Fruit fly (Drosophila melanogaster): ENCODE measurements around the gene del.

The del gene

DNA sequence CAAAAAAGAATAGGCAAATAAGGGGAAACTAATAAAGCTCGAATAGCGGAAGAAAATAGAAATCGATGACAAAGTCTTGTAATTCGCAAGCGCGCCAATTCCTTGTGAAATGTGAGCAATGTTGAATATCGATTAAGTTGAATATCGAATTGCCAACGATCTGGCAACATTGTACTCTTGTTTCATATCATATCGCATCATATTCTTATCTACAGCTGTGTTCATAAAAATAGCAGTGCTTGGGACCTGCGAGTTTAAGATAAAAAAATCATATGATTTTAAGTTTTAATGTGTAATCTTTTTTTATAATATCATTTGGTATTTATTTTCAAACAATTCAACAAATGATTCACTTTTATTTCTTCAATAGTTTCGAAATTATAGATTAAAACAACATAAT lies 707 bp upstream of the del start (continued):
- no peak for TF ChIP-seq cas (GFP tag; IDR thresholded peaks at IDR 0.05)
- TF ChIP-seq CG16815 (GFP tag; optimal IDR thresholded peaks at IDR 0.05) = no peak
- TF ChIP-seq Doc3 (GFP tag; IDR thresholded peaks at IDR 0.05; ENCODE audit: partially characterized antibody) = peak; percentile 63; the same call in 2 of the 3 replicates
- TF ChIP-seq sc (optimal IDR thresholded peaks at IDR 0.05) = no peak
- no peak for TF ChIP-seq sc (GFP tag; optimal IDR thresholded peaks at IDR 0.05)
- TF ChIP-seq CG2712 (tag; optimal IDR thresholded peaks at IDR 0.05) = peak; percentile 69
- TF ChIP-seq ash1 (GFP tag; optimal IDR thresholded peaks at IDR 0.05) = no peak
- TF ChIP-seq Mrtf (GFP tag; IDR thresholded peaks at IDR 0.05) = no peak
- TF ChIP-seq B-H1 (GFP tag; IDR thresholded peaks at IDR 0.05) = no peak; the same call in 2 of the 3 replicates
- TF ChIP-seq dpn (GFP tag; optimal IDR thresholded peaks at IDR 0.05) = peak; percentile 36 to 49
- no peak for TF ChIP-seq CTCF (GFP tag; optimal IDR thresholded peaks at IDR 0.05)
- no peak for TF ChIP-seq ac (GFP tag; optimal IDR thresholded peaks at IDR 0.05)
- no peak for TF ChIP-seq BtbVII (GFP tag; optimal IDR thresholded peaks at IDR 0.05)
- peak; percentile 7 for TF ChIP-seq CG18476 (GFP tag; optimal IDR thresholded peaks at IDR 0.05)
- TF ChIP-seq Lim3 (GFP tag; IDR thresholded peaks at IDR 0.05) = no peak
- peak; percentile 16 for TF ChIP-seq CG10654 (GFP tag; optimal IDR thresholded peaks at IDR 0.05)
- TF ChIP-seq TFAM (GFP tag; optimal IDR thresholded peaks at IDR 0.05) = no peak
- no peak for TF ChIP-seq crol (GFP tag; IDR thresholded peaks at IDR 0.05)
- TF ChIP-seq CG17612 (GFP tag; IDR thresholded peaks at IDR 0.05) = no peak
- TF ChIP-seq trh (GFP tag; optimal IDR thresholded peaks at IDR 0.05) = peak; percentile 4
- TF ChIP-seq bowl (GFP tag; IDR thresholded peaks at IDR 0.05) = no peak
- TF ChIP-seq CG14860 (GFP tag; IDR thresholded peaks at IDR 0.05; ENCODE audit: partially characterized antibody) = peak; percentile 35; the same call in 2 of the 3 replicates
- no peak for TF ChIP-seq CG8359 (GFP tag; optimal IDR thresholded peaks at IDR 0.05; ENCODE audit: borderline replicate concordance)
- 0 out of 3 replicates have a peak, but pooled peaks have one; percentile 43 for TF ChIP-seq zfh1 (GFP tag; IDR thresholded peaks at IDR 0.05)
- TF ChIP-seq cato (GFP tag; optimal IDR thresholded peaks at IDR 0.05; ENCODE audit: borderline replicate concordance) = no peak
- no peak for TF ChIP-seq CG4360 (GFP tag; IDR thresholded peaks at IDR 0.05)
- no peak; the same call in 1 of the 2 replicates for TF ChIP-seq Nf-YA (GFP tag; IDR thresholded peaks at IDR 0.05)
- no peak for TF ChIP-seq CG12104 (GFP tag; optimal IDR thresholded peaks at IDR 0.05)
- peak; percentile 73 for TF ChIP-seq hbn (GFP tag; IDR thresholded peaks at IDR 0.05; ENCODE audit: partially characterized antibody)
- no peak for TF ChIP-seq Deaf1 (tag; optimal IDR thresholded peaks at IDR 0.05)
- TF ChIP-seq Ptx1 (GFP tag; IDR thresholded peaks at IDR 0.05) = no peak; the same call in 1 of the 2 replicates
- no peak for TF ChIP-seq CG6683 (GFP tag; optimal IDR thresholded peaks at IDR 0.05)
- peak; percentile 33 for TF ChIP-seq ind (GFP tag; optimal IDR thresholded peaks at IDR 0.05)
- peak; percentile 11 for TF ChIP-seq B-H2 (GFP tag; optimal IDR thresholded peaks at IDR 0.05)
- TF ChIP-seq slbo (GFP tag; IDR thresholded peaks at IDR 0.05) = peak; percentile 75
- peak; percentile 91 for TF ChIP-seq E2f2 (GFP tag; IDR thresholded peaks at IDR 0.05)
- no peak for TF ChIP-seq MESR4 (GFP tag; optimal IDR thresholded peaks at IDR 0.05)
- TF ChIP-seq CG33213 (GFP tag; optimal IDR thresholded peaks at IDR 0.05) = peak; percentile 54
- TF ChIP-seq Ets65A (GFP tag) = no peak
- TF ChIP-seq CG10209 (GFP tag; optimal IDR thresholded peaks at IDR 0.05) = peak; percentile 25
- TF ChIP-seq CG7987 (GFP tag; optimal IDR thresholded peaks at IDR 0.05) = no peak
- TF ChIP-seq phol (tag; optimal IDR thresholded peaks at IDR 0.05) = peak; percentile 55
- TF ChIP-seq HHEX (GFP tag; optimal IDR thresholded peaks at IDR 0.05) = peak; percentile 53
- TF ChIP-seq NfI (GFP tag; optimal IDR thresholded peaks at IDR 0.05) = peak; percentile 33
- peak; percentile 74 for TF ChIP-seq onecut (GFP tag; IDR thresholded peaks at IDR 0.05)
- TF ChIP-seq CG32767 (GFP tag; IDR thresholded peaks at IDR 0.05) = peak; percentile 11; the same call in 1 of the 2 replicates
- no peak for TF ChIP-seq ro (GFP tag; IDR thresholded peaks at IDR 0.05)
- TF ChIP-seq CG15514 (GFP tag; optimal IDR thresholded peaks at IDR 0.05) = peak; percentile 80
- no peak for TF ChIP-seq CG12219 (GFP tag; optimal IDR thresholded peaks at IDR 0.05)
- TF ChIP-seq NFAT (GFP tag; IDR thresholded peaks at IDR 0.05) = peak; percentile 43; the same call in 1 of the 2 replicates
- no peak for TF ChIP-seq Dfd (GFP tag; optimal IDR thresholded peaks at IDR 0.05)
- TF ChIP-seq ara (GFP tag; IDR thresholded peaks at IDR 0.05) = no peak
